Worm (Caenorhabditis elegans) whole organism, L2 larva: ENCODE measurements around the gene unc-31.

Source experiments
- C34F6.9 ChIP-seq: fragments of 150-350 bp; optimal IDR thresholded peaks from 2 replicates; lab custom pipeline; 2014; ENCODE audit warnings: missing biosample characterization, missing genetic modification characterization
- F13H6.1 ChIP-seq: sonication (generic microtip); optimal IDR thresholded peaks from 2 replicates; lab custom pipeline; 2016; ENCODE audit warnings: missing genetic modification characterization, missing compliant biosample characterization
- R02D3.7 ChIP-seq: fragments of 150-350 bp; optimal IDR thresholded peaks from 2 replicates; lab custom pipeline; 2014; ENCODE audit warnings: missing biosample characterization, missing genetic modification characterization
- ZK546.5 ChIP-seq: sonication (generic microtip); optimal IDR thresholded peaks from 2 replicates; lab custom pipeline; 2017; ENCODE audit warnings: missing biosample characterization, missing genetic modification characterization
- alr-1 ChIP-seq: fragments of 150-350 bp; optimal IDR thresholded peaks from 2 replicates; lab custom pipeline; 2014; ENCODE audit warnings: missing biosample characterization, missing genetic modification characterization
- aly-2 ChIP-seq: fragments of 150-350 bp; optimal IDR thresholded peaks from 2 replicates; lab custom pipeline; 2014; ENCODE audit warnings: missing biosample characterization, missing genetic modification characterization
- blmp-1 ChIP-seq: sonication (generic microtip); optimal IDR thresholded peaks from 2 replicates; lab custom pipeline; 2017; ENCODE audit warnings: missing genetic modification characterization, mild to moderate bottlenecking, missing compliant biosample characterization, antibody characterized with exemption, moderate library complexity; ENCODE audit not compliant: insufficient read depth
- ceh-16 ChIP-seq: fragments of 150-350 bp; optimal IDR thresholded peaks from 2 replicates; lab custom pipeline; 2014; ENCODE audit warnings: missing biosample characterization, missing genetic modification characterization
- crh-2 ChIP-seq: sonication (generic microtip); optimal IDR thresholded peaks from 2 replicates; lab custom pipeline; 2017; ENCODE audit warnings: missing biosample characterization, missing genetic modification characterization
- egl-27 ChIP-seq: sonication (generic microtip); optimal IDR thresholded peaks from 3 replicates; lab custom pipeline; 2017; ENCODE audit warnings: missing biosample characterization, missing genetic modification reagents, missing genetic modification characterization
- elt-1 ChIP-seq: fragments of 150-350 bp; optimal IDR thresholded peaks from 2 replicates; lab custom pipeline; 2014; ENCODE audit warnings: missing biosample characterization, missing genetic modification characterization
- elt-3 ChIP-seq: sonication (generic microtip); optimal IDR thresholded peaks from 2 replicates; lab custom pipeline; 2017; ENCODE audit warnings: missing biosample characterization, missing genetic modification characterization
- fos-1 ChIP-seq: fragments of 150-350 bp; optimal IDR thresholded peaks from 2 replicates; lab custom pipeline; 2014; ENCODE audit warnings: missing biosample characterization, missing genetic modification characterization
- lsy-2 ChIP-seq, 2 experiments: fragments of 150-350 bp in 1 of 2; sonication (generic microtip) in 1 of 2; optimal IDR thresholded peaks; 2 replicates each; lab custom pipeline; 2014 to 2017; ENCODE audit warnings: missing biosample characterization in 2 of 2, missing genetic modification characterization in 2 of 2
- mab-5 ChIP-seq: fragments of 150-350 bp; optimal IDR thresholded peaks from 2 replicates; lab custom pipeline; 2014; ENCODE audit warnings: missing biosample characterization, missing genetic modification characterization
- mbf-1 ChIP-seq: sonication (generic microtip); optimal IDR thresholded peaks from 2 replicates; lab custom pipeline; 2017; ENCODE audit warnings: missing biosample characterization, missing genetic modification characterization
- mdl-1 ChIP-seq, 2 experiments: fragments of 150-350 bp in 1 of 2; sonication (generic microtip) in 1 of 2; optimal IDR thresholded peaks; 2 replicates each; lab custom pipeline; 2017; ENCODE audit warnings: missing biosample characterization in 2 of 2, missing genetic modification characterization in 2 of 2
- nhr-10 ChIP-seq: sonication (generic microtip); optimal IDR thresholded peaks from 2 replicates; lab custom pipeline; 2017; ENCODE audit warnings: missing biosample characterization, missing genetic modification characterization
- nhr-11 ChIP-seq: fragments of 150-350 bp; optimal IDR thresholded peaks from 2 replicates; lab custom pipeline; 2014; ENCODE audit warnings: missing biosample characterization, missing genetic modification characterization
- nhr-12 ChIP-seq: fragments of 150-350 bp; optimal IDR thresholded peaks from 2 replicates; lab custom pipeline; 2014; ENCODE audit warnings: missing biosample characterization, missing genetic modification characterization
- nhr-129 ChIP-seq: fragments of 150-350 bp; optimal IDR thresholded peaks from 2 replicates; lab custom pipeline; 2014; ENCODE audit warnings: missing biosample characterization, missing genetic modification characterization
- nhr-21 ChIP-seq: fragments of 150-350 bp; optimal IDR thresholded peaks from 2 replicates; lab custom pipeline; 2014; ENCODE audit warnings: missing biosample characterization, missing genetic modification characterization
- nhr-237 ChIP-seq: fragments of 150-350 bp; optimal IDR thresholded peaks from 2 replicates; lab custom pipeline; 2014; ENCODE audit warnings: missing biosample characterization, missing genetic modification characterization
- nhr-25 ChIP-seq: fragments of 150-350 bp; sonication (generic microtip); optimal IDR thresholded peaks from 3 replicates; lab custom pipeline; 2014; ENCODE audit warnings: missing biosample characterization, missing genetic modification characterization
- nhr-77 ChIP-seq: fragments of 150-350 bp; optimal IDR thresholded peaks from 2 replicates; lab custom pipeline; 2014; ENCODE audit warnings: missing biosample characterization, missing genetic modification characterization
- sem-4 ChIP-seq: fragments of 150-350 bp; optimal IDR thresholded peaks from 2 replicates; lab custom pipeline; 2014; ENCODE audit warnings: missing biosample characterization, missing genetic modification reagents, missing genetic modification characterization
- sma-3 ChIP-seq: sonication (generic microtip); optimal IDR thresholded peaks from 2 replicates; lab custom pipeline; 2016; ENCODE audit warnings: missing genetic modification reagents, missing genetic modification characterization, missing compliant biosample characterization
- snpc-4 ChIP-seq: fragments of 150-350 bp; optimal IDR thresholded peaks from 2 replicates; lab custom pipeline; 2014; ENCODE audit warnings: missing biosample characterization, missing genetic modification characterization
- unc-39 ChIP-seq: fragments of 150-350 bp; optimal IDR thresholded peaks from 2 replicates; lab custom pipeline; 2014; ENCODE audit warnings: missing biosample characterization, missing genetic modification characterization
- unc-55 ChIP-seq: fragments of 150-350 bp; sonication (generic microtip); optimal IDR thresholded peaks from 3 replicates; lab custom pipeline; 2014; ENCODE audit warnings: missing biosample characterization, missing genetic modification reagents, missing genetic modification characterization
- unc-62 ChIP-seq: fragments of 150-350 bp; optimal IDR thresholded peaks from 2 replicates; lab custom pipeline; 2014; ENCODE audit warnings: missing biosample characterization, missing genetic modification reagents, missing genetic modification characterization
- ztf-11 ChIP-seq: sonication (generic microtip); optimal IDR thresholded peaks from 2 replicates; lab custom pipeline; 2017; ENCODE audit warnings: missing biosample characterization, missing genetic modification characterization
- ztf-4 ChIP-seq: fragments of 150-350 bp; optimal IDR thresholded peaks from 2 replicates; lab custom pipeline; 2014; ENCODE audit warnings: missing biosample characterization, missing genetic modification characterization

unc-31 gene

ce11 chrIV:12786996-12787395 lies 13.3 kb downstream of the unc-31 start:
- TF ChIP-seq sma-3 (peak; percentile 3), snpc-4 (tag; lab: Kevin White, UChicago) (peak; percentile 83)

DNA sequence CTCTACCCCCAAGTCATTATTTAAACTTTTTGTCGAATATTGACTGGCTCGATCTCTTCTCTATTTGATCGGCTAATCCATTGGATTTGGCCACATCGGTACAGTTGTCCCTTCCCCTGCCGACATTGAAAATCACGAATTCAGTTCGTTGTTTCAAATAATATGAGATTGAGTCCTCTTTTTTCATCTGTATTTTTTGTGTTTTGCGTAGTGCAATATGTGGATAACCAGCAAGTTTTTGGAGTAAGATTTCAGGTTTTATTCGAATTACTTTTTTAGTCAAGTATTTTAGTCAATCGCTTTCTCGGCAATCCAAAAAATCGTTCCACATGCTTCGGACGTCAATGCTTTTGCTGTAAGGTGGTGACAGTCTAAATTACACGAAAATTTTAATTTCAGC lies 15.4 kb downstream of the unc-31 start, which contains the start of gene F07C6.3:
Gene F07C6.3 (plus strand): TSS at position 148 of the 400 bp plus-strand sequence.
- TF ChIP-seq egl-27 (tag; lab: Kevin White, UChicago) (no peak), mdl-1 (tag; optimal IDR thresholded peaks at IDR 0.05; lab: Kevin White, UChicago) (no peak), sem-4 (no peak)

DNA sequence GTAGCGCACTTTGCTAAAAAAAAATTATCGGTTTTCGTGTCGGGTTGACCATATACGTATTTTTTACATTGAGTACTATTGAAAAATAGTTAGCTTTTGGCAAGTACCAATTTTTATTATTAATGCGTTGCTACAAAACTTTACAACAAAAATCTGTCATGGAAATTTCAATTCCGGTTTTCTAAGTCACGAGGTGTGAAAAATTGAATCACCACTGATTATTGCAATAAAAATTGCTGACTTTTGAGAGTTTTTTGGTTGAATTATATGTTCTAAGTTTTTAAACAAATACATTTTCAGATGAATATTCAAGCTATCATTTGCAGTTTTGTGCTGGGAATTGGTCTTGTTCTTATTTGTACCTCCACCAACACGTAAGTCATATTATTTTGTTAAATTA lies 17.2 kb downstream of the unc-31 start, which contains the start of gene F07C6.2:
Gene F07C6.2 (plus strand): TSS at position 301 of the 400 bp plus-strand sequence.
- TF ChIP-seq ztf-11 (tag; lab: Kevin White, UChicago) (no peak), mab-5 (no peak), nhr-129 (tag; lab: Kevin White, UChicago) (no peak)

ce11 chrIV:12792494-12792893 lies 18.8 kb downstream of the unc-31 start, which contains the start of gene F07C6.6:
TSS of gene F07C6.6 (plus strand) at chrIV:12792794.
- TF ChIP-seq unc-62 (GFP tag; lab: Kevin White, UChicago) = no peak
- TF ChIP-seq snpc-4 (tag; lab: Kevin White, UChicago) = no peak
- no peak for TF ChIP-seq unc-39 (tag; lab: Kevin White, UChicago)
- no peak for TF ChIP-seq ztf-4
- TF ChIP-seq aly-2 = no peak
- no peak for TF ChIP-seq nhr-21 (tag; lab: Kevin White, UChicago)
- TF ChIP-seq sma-3 = no peak
- TF ChIP-seq unc-55 (GFP tag; lab: Kevin White, UChicago) = no peak
- no peak for TF ChIP-seq blmp-1 (tag; lab: Kevin White, UChicago)
- no peak for TF ChIP-seq alr-1 (tag; lab: Kevin White, UChicago)
- no peak for TF ChIP-seq sem-4
- no peak for TF ChIP-seq ZK546.5 (tag; lab: Kevin White, UChicago)
- TF ChIP-seq mbf-1 = no peak
- TF ChIP-seq R02D3.7 (tag; lab: Kevin White, UChicago) = no peak
- no peak for TF ChIP-seq elt-1 (tag; lab: Kevin White, UChicago)

ce11 chrIV:12793621-12794020 lies 20.0 kb downstream of the unc-31 start, which contains the start of gene pin-2:
TSS of gene pin-2 (plus strand) at chrIV:12793847.
- TF ChIP-seq nhr-11 (tag; lab: Kevin White, UChicago) (no peak), fos-1 (tag; lab: Kevin White, UChicago) (peak; percentile 81), crh-2 (tag; lab: Kevin White, UChicago) (no peak), elt-3 (no peak), nhr-237 (no peak), nhr-25 (tag; lab: Kevin White, UChicago) (no peak)
- TF ChIP-seq, all 48 proteins: peak for 1

ce11 chrIV:12795371-12795936 lies 21.8 kb downstream of the unc-31 start:
- TF ChIP-seq snpc-4 (tag; lab: Kevin White, UChicago) (peak; percentile 78), ceh-16 (tag; lab: Kevin White, UChicago) (no peak)

DNA sequence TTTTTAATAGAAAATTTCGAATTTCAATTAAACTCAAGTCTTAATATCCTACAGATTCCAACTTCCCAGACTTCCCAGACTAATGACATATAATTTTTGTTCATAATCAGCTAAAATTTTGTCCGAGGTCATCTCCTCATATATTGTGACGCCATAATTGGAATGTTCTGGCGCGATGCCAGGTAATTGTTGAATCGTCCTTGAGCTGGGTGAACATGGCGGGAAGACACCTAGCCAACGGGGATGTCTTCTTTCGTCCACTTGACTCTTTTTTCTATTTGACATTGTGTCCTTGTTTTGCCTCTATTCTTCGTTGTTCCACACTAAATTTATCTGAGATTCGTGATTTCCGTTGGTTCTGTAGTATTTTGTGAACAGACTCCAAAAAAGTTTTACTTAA lies 23.1 kb downstream of the unc-31 start:
- TF ChIP-seq alr-1 (tag; lab: Kevin White, UChicago) (no peak), nhr-11 (tag; lab: Kevin White, UChicago) (no peak), fos-1 (tag; lab: Kevin White, UChicago) (no peak), C34F6.9 (tag; lab: Kevin White, UChicago) (no peak), R02D3.7 (tag; lab: Kevin White, UChicago) (no peak), F13H6.1 (no peak), unc-55 (GFP tag; lab: Kevin White, UChicago) (no peak), sem-4 (no peak), nhr-12 (tag; lab: Kevin White, UChicago) (no peak), aly-2 (no peak), nhr-129 (tag; lab: Kevin White, UChicago) (no peak), nhr-77 (no peak), sma-3 (no peak), nhr-10 (tag; lab: Kevin White, UChicago) (no peak), lsy-2 (tag; optimal IDR thresholded peaks at IDR 0.05; lab: Kevin White, UChicago) (no peak), nhr-21 (tag; lab: Kevin White, UChicago) (no peak), mbf-1 (no peak), mdl-1 (tag; optimal IDR thresholded peaks at IDR 0.05; lab: Kevin White, UChicago) (no peak)
